Fruit fly (Drosophila melanogaster) whole organism, embryonic: Measurements from ENCODE around the gene htk.
A peak's percentile ranks its signal among the peaks of the same experiment; 100 is the strongest.

Source experiments
- Atf3 ChIP-seq: fragments of 200-800 bp; sonication (Bioruptor generic); optimal IDR thresholded peaks from 3 replicates; lab custom pipeline; 2016; ENCODE audit warnings: missing biosample characterization, missing genetic modification characterization
- B-H1 ChIP-seq: fragments of 200-800 bp; sonication (Bioruptor generic); IDR thresholded peaks from 3 replicates; pipeline ENCODE4 v1.3.6; 2022; ENCODE audit warnings: missing biosample characterization, missing genetic modification characterization
- BtbVII ChIP-seq: fragments of 200-800 bp; sonication (Bioruptor generic); optimal IDR thresholded peaks from 3 replicates; lab custom pipeline; 2017; ENCODE audit warnings: missing biosample characterization, mild to moderate bottlenecking, missing genetic modification characterization
- CG10147 ChIP-seq: fragments of 200-800 bp; sonication (Bioruptor generic); optimal IDR thresholded peaks from 2 replicates; lab custom pipeline; 2019; ENCODE audit warnings: missing biosample characterization, mild to moderate bottlenecking, missing genetic modification characterization, moderate library complexity
- CG10267 ChIP-seq: fragments of 200-800 bp; sonication (Bioruptor generic); optimal IDR thresholded peaks from 2 replicates; lab custom pipeline; 2018; ENCODE audit warnings: missing biosample characterization, mild to moderate bottlenecking, missing genetic modification characterization, moderate library complexity
- CG10979 ChIP-seq: fragments of 200-800 bp; sonication (Bioruptor generic); optimal IDR thresholded peaks from 2 replicates; lab custom pipeline; 2018; ENCODE audit warnings: missing biosample characterization, mild to moderate bottlenecking, missing genetic modification characterization, moderate library complexity
- CG12299 ChIP-seq: fragments of 200-800 bp; sonication (Bioruptor generic); optimal IDR thresholded peaks from 2 replicates; lab custom pipeline; 2018; ENCODE audit warnings: missing biosample characterization, mild to moderate bottlenecking, missing genetic modification characterization
- CG12942 ChIP-seq: fragments of 200-800 bp; sonication (Bioruptor generic); optimal IDR thresholded peaks from 3 replicates; lab custom pipeline; 2016; ENCODE audit warnings: missing biosample characterization, missing genetic modification characterization
- CG13123 ChIP-seq: fragments of 200-800 bp; sonication (Bioruptor generic); optimal IDR thresholded peaks from 2 replicates; lab custom pipeline; 2016; ENCODE audit warnings: missing biosample characterization, missing genetic modification characterization
- CG13894 ChIP-seq: fragments of 200-800 bp; sonication (Bioruptor generic); optimal IDR thresholded peaks from 3 replicates; lab custom pipeline; 2018; ENCODE audit warnings: missing biosample characterization, mild to moderate bottlenecking, missing genetic modification characterization, moderate library complexity
- CG14710 ChIP-seq: fragments of 200-800 bp; sonication (Bioruptor generic); optimal IDR thresholded peaks from 3 replicates; lab custom pipeline; 2019; ENCODE audit warnings: missing biosample characterization, mild to moderate bottlenecking, missing genetic modification characterization, moderate library complexity
- CG32532 ChIP-seq: fragments of 200-800 bp; sonication (Bioruptor generic); IDR thresholded peaks from 2 replicates; pipeline ENCODE4 v1.3.6; 2022; ENCODE audit warnings: missing biosample characterization, missing genetic modification characterization
- CG3281 ChIP-seq: fragments of 200-800 bp; sonication (Bioruptor generic); optimal IDR thresholded peaks from 3 replicates; lab custom pipeline; 2017; ENCODE audit warnings: missing biosample characterization, mild to moderate bottlenecking, missing genetic modification characterization
- CG3407 ChIP-seq: fragments of 200-800 bp; sonication (Bioruptor generic); optimal IDR thresholded peaks from 2 replicates; lab custom pipeline; 2018; ENCODE audit warnings: missing biosample characterization, mild to moderate bottlenecking, missing genetic modification characterization
- CG4404 ChIP-seq: fragments of 200-800 bp; sonication (Bioruptor generic); IDR thresholded peaks from 2 replicates; pipeline ENCODE4 v1.3.6; 2022; ENCODE audit warnings: missing biosample characterization, missing genetic modification characterization
- CG5180 ChIP-seq: fragments of 200-800 bp; sonication (Bioruptor generic); optimal IDR thresholded peaks from 3 replicates; lab custom pipeline; 2017; ENCODE audit warnings: missing biosample characterization, missing genetic modification characterization, mild to moderate bottlenecking, moderate library complexity, missing genetic modification reagents
- CG8478 ChIP-seq: fragments of >200 bp; optimal IDR thresholded peaks from 2 replicates; lab custom pipeline; 2018
- CG8944 ChIP-seq: fragments of 200-800 bp; sonication (Bioruptor generic); optimal IDR thresholded peaks from 3 replicates; lab custom pipeline; 2016; ENCODE audit warnings: missing biosample characterization, missing genetic modification characterization
- CG9876 ChIP-seq: fragments of 200-800 bp; sonication (Bioruptor generic); optimal IDR thresholded peaks from 2 replicates; lab custom pipeline; 2016; ENCODE audit warnings: missing biosample characterization, missing genetic modification characterization
- D ChIP-seq, 2 experiments: fragments of 200-800 bp in 1 of 2; fragments of >200 bp in 1 of 2; sonication (Bioruptor generic) in 1 of 2; optimal IDR thresholded peaks; 2 replicates in 1 of 2; 3 replicates in 1 of 2; lab custom pipeline; 2017; ENCODE audit warnings: mild to moderate bottlenecking in 1 of 2, missing biosample characterization in 1 of 2, missing genetic modification characterization in 1 of 2, missing genetic modification reagents in 1 of 2
- Doc3 ChIP-seq: fragments of 200-800 bp; sonication (Bioruptor generic); IDR thresholded peaks from 3 replicates; pipeline ENCODE4 v1.3.6; 2022; ENCODE audit warnings: missing biosample characterization, missing genetic modification characterization; ENCODE audit not compliant: partially characterized antibody
- Dref ChIP-seq: fragments of 200-800 bp; sonication (Bioruptor generic); IDR thresholded peaks from 2 replicates; pipeline ENCODE4 v1.3.6; 2022; ENCODE audit warnings: missing biosample characterization, missing genetic modification characterization
- E2f1 ChIP-seq: fragments of 200-800 bp; sonication (Bioruptor generic); IDR thresholded peaks from 2 replicates; pipeline ENCODE4 v1.3.6; 2022; ENCODE audit warnings: missing biosample characterization, missing genetic modification characterization
- Fer3 ChIP-seq: fragments of 200-800 bp; sonication (Bioruptor generic); optimal IDR thresholded peaks from 2 replicates; lab custom pipeline; 2018; ENCODE audit warnings: missing biosample characterization, mild to moderate bottlenecking, missing genetic modification characterization, moderate library complexity
- HHEX ChIP-seq: fragments of 200-800 bp; sonication (Bioruptor generic); optimal IDR thresholded peaks from 3 replicates; lab custom pipeline; 2017; ENCODE audit warnings: missing biosample characterization, mild to moderate bottlenecking, missing genetic modification characterization, missing genetic modification reagents
- HLH3B ChIP-seq: fragments of 200-800 bp; sonication (Bioruptor generic); IDR thresholded peaks from 2 replicates; pipeline ENCODE4 v1.3.6; 2022; ENCODE audit warnings: missing biosample characterization, missing genetic modification characterization
- Hmx ChIP-seq: fragments of 200-800 bp; sonication (Bioruptor generic); optimal IDR thresholded peaks from 2 replicates; lab custom pipeline; 2016; ENCODE audit warnings: missing biosample characterization, missing genetic modification characterization
- Nf-YA ChIP-seq: fragments of 200-800 bp; sonication (Bioruptor generic); IDR thresholded peaks from 2 replicates; pipeline ENCODE4 v1.3.6; 2022; ENCODE audit warnings: missing biosample characterization, missing genetic modification characterization
- Opbp ChIP-seq: fragments of 200-800 bp; sonication (Bioruptor generic); IDR thresholded peaks from 3 replicates; pipeline ENCODE4 v1.3.6; 2022; ENCODE audit warnings: missing biosample characterization, missing genetic modification characterization; ENCODE audit not compliant: partially characterized antibody
- Rfx ChIP-seq: fragments of 200-800 bp; sonication (Bioruptor generic); IDR thresholded peaks from 2 replicates; pipeline ENCODE4 v1.3.6; 2022; ENCODE audit warnings: missing biosample characterization, missing genetic modification characterization
- Tbp ChIP-seq: fragments of >200 bp; optimal IDR thresholded peaks from 2 replicates; lab custom pipeline; 2018; ENCODE audit warnings: missing biosample characterization, missing genetic modification characterization
- exex ChIP-seq: fragments of 200-800 bp; sonication (Bioruptor generic); optimal IDR thresholded peaks from 4 replicates; lab custom pipeline; 2018; ENCODE audit warnings: missing biosample characterization, mild to moderate bottlenecking, missing genetic modification characterization, moderate library complexity
- grn ChIP-seq: fragments of 200-800 bp; sonication (Bioruptor generic); optimal IDR thresholded peaks from 3 replicates; lab custom pipeline; 2017; ENCODE audit warnings: missing biosample characterization, missing genetic modification characterization
- gsb-n ChIP-seq: fragments of 200-800 bp; sonication (Bioruptor generic); optimal IDR thresholded peaks from 3 replicates; lab custom pipeline; 2018; ENCODE audit warnings: missing biosample characterization, mild to moderate bottlenecking, missing genetic modification characterization
- hkb ChIP-seq, 2 experiments: fragments of 200-800 bp in 1 of 2; fragments of >200 bp in 1 of 2; sonication (Bioruptor generic) in 1 of 2; IDR thresholded peaks in 1 of 2; optimal IDR thresholded peaks in 1 of 2; 2 replicates each; pipeline versions ENCODE4 v1.3.6 to Lab custom; 2017 to 2022; ENCODE audit warnings: missing biosample characterization in 1 of 2, missing genetic modification characterization in 1 of 2
- kay ChIP-seq: fragments of 200-800 bp; sonication (Bioruptor generic); optimal IDR thresholded peaks from 2 replicates; lab custom pipeline; 2016; ENCODE audit warnings: missing biosample characterization, missing genetic modification characterization
- kni ChIP-seq: fragments of 200-800 bp; sonication (Bioruptor generic); optimal IDR thresholded peaks from 3 replicates; lab custom pipeline; 2017; ENCODE audit warnings: mild to moderate bottlenecking, missing biosample characterization, missing genetic modification reagents, missing genetic modification characterization
- lab ChIP-seq: fragments of 200-800 bp; sonication (Bioruptor generic); optimal IDR thresholded peaks from 3 replicates; lab custom pipeline; 2017; ENCODE audit warnings: missing biosample characterization, missing genetic modification characterization, mild to moderate bottlenecking, moderate library complexity, missing genetic modification reagents
- mam ChIP-seq: fragments of 200-800 bp; sonication (Bioruptor generic); optimal IDR thresholded peaks from 3 replicates; lab custom pipeline; 2016; ENCODE audit warnings: missing biosample characterization, missing genetic modification characterization
- sc ChIP-seq, 3 experiments: fragments of >200 bp in 2 of 3; fragments of 200-800 bp in 1 of 3; sonication (Bioruptor generic) in 1 of 3; optimal IDR thresholded peaks; 2 replicates in 2 of 3; 3 replicates in 1 of 3; lab custom pipeline; 2017; ENCODE audit warnings: mild to moderate bottlenecking in 1 of 3, missing biosample characterization in 1 of 3, missing genetic modification characterization in 1 of 3, missing genetic modification reagents in 1 of 3
- sna ChIP-seq: fragments of 200-800 bp; sonication (Bioruptor generic); IDR thresholded peaks from 2 replicates; pipeline ENCODE4 v1.3.6; 2022; ENCODE audit warnings: missing biosample characterization, missing genetic modification characterization; ENCODE audit not compliant: partially characterized antibody
- ssp ChIP-seq: fragments of 200-800 bp; sonication (Bioruptor generic); IDR thresholded peaks from 2 replicates; pipeline ENCODE4 v1.3.6; 2022; ENCODE audit warnings: missing biosample characterization, missing genetic modification characterization
- stc ChIP-seq: fragments of 200-800 bp; sonication (Bioruptor generic); IDR thresholded peaks from 2 replicates; pipeline ENCODE4 v1.3.6; 2022; ENCODE audit warnings: missing biosample characterization, missing genetic modification characterization
- tgo ChIP-seq: fragments of 200-800 bp; sonication (Bioruptor generic); IDR thresholded peaks from 3 replicates; pipeline ENCODE4 v1.3.6; 2022; ENCODE audit warnings: missing biosample characterization, missing genetic modification characterization
- unpg ChIP-seq: fragments of 200-800 bp; sonication (Bioruptor generic); optimal IDR thresholded peaks from 3 replicates; lab custom pipeline; 2018; ENCODE audit warnings: missing biosample characterization, mild to moderate bottlenecking, missing genetic modification characterization, moderate library complexity
- z ChIP-seq: fragments of 200-800 bp; sonication (Bioruptor generic); IDR thresholded peaks from 3 replicates; pipeline ENCODE4 v1.3.6; 2022; ENCODE audit warnings: missing biosample characterization, missing genetic modification characterization
- zfh1 ChIP-seq: fragments of 200-800 bp; sonication (Bioruptor generic); IDR thresholded peaks from 3 replicates; pipeline ENCODE4 v1.3.6; 2022; ENCODE audit warnings: missing biosample characterization, missing genetic modification characterization

htk gene

DNA sequence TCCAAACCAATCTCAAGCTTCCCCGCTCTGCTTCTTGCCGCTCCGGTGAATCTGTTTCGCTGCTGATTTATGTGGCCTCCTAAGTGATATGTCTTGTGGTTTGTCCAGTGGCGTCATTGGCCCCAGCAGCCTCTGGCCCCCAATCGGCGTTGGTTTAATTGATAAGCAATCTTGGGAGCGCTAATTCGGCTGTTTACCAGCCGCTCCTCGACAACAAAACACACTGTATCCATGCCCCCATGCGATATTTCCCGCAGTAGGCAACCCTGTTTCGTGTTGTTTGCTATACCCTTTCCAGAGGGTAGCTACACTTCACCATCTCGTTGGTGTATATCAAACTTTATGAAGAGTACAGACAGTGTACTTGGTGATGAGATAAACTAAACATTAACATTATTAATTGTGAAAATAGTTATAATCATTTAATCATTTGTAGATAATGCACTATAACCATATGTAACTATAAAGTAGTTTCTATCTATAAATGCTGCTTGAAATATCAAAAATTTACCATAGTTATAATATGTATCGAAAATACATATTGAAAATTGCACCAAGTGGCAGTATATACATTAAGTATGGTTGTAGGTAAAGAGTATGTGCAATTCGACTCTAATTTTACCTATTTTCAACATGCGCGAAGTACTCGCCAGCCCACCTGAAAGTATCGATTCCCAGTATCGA lies 5.0 kb downstream of the htk start, which contains the start of gene shop (continued):
- peak; percentile 52 for TF ChIP-seq stc (GFP tag; lab: Robert Waterston, UW)
- TF ChIP-seq Nf-YA (GFP tag; lab: Robert Waterston, UW), result 0 out of 2 replicates have a peak, but pooled peaks have one; percentile 31
- TF ChIP-seq z, result no peak
- TF ChIP-seq B-H1, result 0 out of 3 replicates have a peak, but pooled peaks have one; percentile 16
- peak; percentile 64 for TF ChIP-seq gsb-n (tag; lab: Kevin White, UChicago)
- TF ChIP-seq CG3281 (GFP tag; lab: Kevin White, UChicago), result peak; percentile 90
- no peak for TF ChIP-seq CG8478 (lab: Kevin White, UChicago)
- peak; percentile 46 for TF ChIP-seq CG13894 (tag; lab: Kevin White, UChicago)
- peak; percentile 76 for TF ChIP-seq Fer3 (tag; lab: Kevin White, UChicago)
- TF ChIP-seq zfh1 (GFP tag; lab: Robert Waterston, UW), result peak; percentile 76; the same call in 2 of the 3 replicates
- TF ChIP-seq HLH3B (GFP tag; lab: Robert Waterston, UW), result peak; percentile 57; the same call in 1 of the 2 replicates
- peak; percentile 61 for TF ChIP-seq CG3407
- peak; percentile 87 for TF ChIP-seq CG14710 (tag; lab: Kevin White, UChicago)
- TF ChIP-seq Opbp, result 0 out of 3 replicates have a peak, but pooled peaks have one; percentile 24
- peak; percentile 73 for TF ChIP-seq tgo (GFP tag; lab: Robert Waterston, UW)
- peak; percentile 52 for TF ChIP-seq sna (GFP tag; lab: Robert Waterston, UW)
- peak; percentile 73 for TF ChIP-seq CG10267 (tag; lab: Kevin White, UChicago)
- peak; percentile 82 for TF ChIP-seq Rfx (GFP tag; lab: Robert Waterston, UW)
- TF ChIP-seq ssp (GFP tag; lab: Robert Waterston, UW), result peak; percentile 65
- TF ChIP-seq unpg, result peak; percentile 84
- TF ChIP-seq Dref (GFP tag; lab: Robert Waterston, UW), result peak; percentile 52
- TF ChIP-seq CG32532 (GFP tag; lab: Robert Waterston, UW), result peak; percentile 63; the same call in 1 of the 2 replicates
- TF ChIP-seq CG10979 (tag; lab: Kevin White, UChicago), result peak; percentile 87
- TF ChIP-seq CG9876 (GFP tag; lab: Kevin White, UChicago), result peak; percentile 49
- peak; percentile 65 for TF ChIP-seq CG4404 (GFP tag; lab: Robert Waterston, UW)
- TF ChIP-seq Tbp (GFP tag; lab: Kevin White, UChicago), result no peak
- peak; percentile 72 for TF ChIP-seq CG13123 (GFP tag; lab: Kevin White, UChicago)
- TF ChIP-seq CG12299 (tag; lab: Kevin White, UChicago), result peak; percentile 78
- peak; percentile 42 for TF ChIP-seq grn (GFP tag; lab: Kevin White, UChicago)
- no peak for TF ChIP-seq sc (optimal IDR thresholded peaks at IDR 0.05; lab: Kevin White, UChicago)
- peak; percentile 63 for TF ChIP-seq sc (GFP tag; optimal IDR thresholded peaks at IDR 0.05; lab: Kevin White, UChicago)
- peak; percentile 61 for TF ChIP-seq Atf3 (GFP tag; lab: Kevin White, UChicago)
- TF ChIP-seq hkb (optimal IDR thresholded peaks at IDR 0.05; lab: Kevin White, UChicago), result no peak
- peak; percentile 60 for TF ChIP-seq hkb (GFP tag; IDR thresholded peaks at IDR 0.05; lab: Robert Waterston, UW)
- peak; percentile 57 for TF ChIP-seq Hmx (GFP tag; lab: Kevin White, UChicago)
- no peak for TF ChIP-seq D (optimal IDR thresholded peaks at IDR 0.05; lab: Kevin White, UChicago)
- TF ChIP-seq D (GFP tag; optimal IDR thresholded peaks at IDR 0.05; lab: Kevin White, UChicago), result peak; percentile 83
- peak; percentile 52 for TF ChIP-seq Doc3
- TF ChIP-seq E2f1, result peak; percentile 69
- TF ChIP-seq HHEX (GFP tag; lab: Kevin White, UChicago), result peak; percentile 84
- TF ChIP-seq lab, result peak; percentile 83
- TF ChIP-seq CG5180 (GFP tag; lab: Kevin White, UChicago), result peak; percentile 77
- TF ChIP-seq BtbVII, result peak; percentile 78
- TF ChIP-seq kay (GFP tag; lab: Kevin White, UChicago), result peak; percentile 54
- peak; percentile 76 for TF ChIP-seq CG8944 (GFP tag; lab: Kevin White, UChicago)
- TF ChIP-seq CG10147 (GFP tag; lab: Kevin White, UChicago), result peak; percentile 90
- TF ChIP-seq mam (GFP tag; lab: Kevin White, UChicago), result peak; percentile 82
- TF ChIP-seq CG12942 (GFP tag; lab: Kevin White, UChicago), result peak; percentile 81
- no peak for TF ChIP-seq exex
- peak; percentile 15 for TF ChIP-seq kni (GFP tag; lab: Kevin White, UChicago)
